Fruit fly (Drosophila melanogaster) whole organism, wandering third instar larva: ENCODE results near the gene foxo.

Experiments
- CG32264 ChIP-seq: fragments of 200-800 bp; sonication (Bioruptor generic); optimal IDR thresholded peaks from 2 replicates; lab custom pipeline; 2016; ENCODE audit warnings: missing biosample characterization, missing genetic modification characterization
- CG9705 ChIP-seq: fragments of 200-800 bp; sonication (Bioruptor generic); optimal IDR thresholded peaks from 2 replicates; lab custom pipeline; 2018; ENCODE audit warnings: missing biosample characterization, mild to moderate bottlenecking, missing genetic modification characterization
- CrebA ChIP-seq: fragments of 200-800 bp; sonication (Bioruptor generic); optimal IDR thresholded peaks from 2 replicates; lab custom pipeline; 2016; ENCODE audit warnings: missing biosample characterization, mild to moderate bottlenecking, missing genetic modification characterization, borderline replicate concordance
- Dfd ChIP-seq: fragments of >200 bp; optimal IDR thresholded peaks from 2 replicates; lab custom pipeline; 2017; ENCODE audit warnings: missing biosample characterization, missing genetic modification characterization
- Dif ChIP-seq: fragments of 200-275, 200-300 bp; sonication (Bioruptor generic); optimal IDR thresholded peaks from 2 replicates; lab custom pipeline; 2018; ENCODE audit warnings: missing biosample characterization, missing genetic modification characterization; ENCODE audit not compliant: partially characterized antibody
- HLH106 ChIP-seq: fragments of 200-800 bp; optimal IDR thresholded peaks from 3 replicates; lab custom pipeline; 2019; ENCODE audit warnings: missing biosample characterization, mild to moderate bottlenecking, missing genetic modification characterization, moderate library complexity
- Hnf4 ChIP-seq: fragments of 200-800 bp; sonication (Bioruptor generic); optimal IDR thresholded peaks from 2 replicates; lab custom pipeline; 2016; ENCODE audit warnings: missing biosample characterization, mild to moderate bottlenecking, missing genetic modification characterization
- Hr78 ChIP-seq: fragments of >200 bp; optimal IDR thresholded peaks from 2 replicates; lab custom pipeline; 2017; ENCODE audit warnings: missing biosample characterization, missing genetic modification characterization
- Hr83 ChIP-seq: fragments of 200-300 bp; sonication (Bioruptor generic); optimal IDR thresholded peaks from 2 replicates; lab custom pipeline; 2016; ENCODE audit warnings: missing biosample characterization, mild to moderate bottlenecking, missing genetic modification characterization, moderate library complexity; ENCODE audit not compliant: poor library complexity, severe bottlenecking
- Jra ChIP-seq: sonication (Bioruptor generic); optimal IDR thresholded peaks from 2 replicates; lab custom pipeline; 2016; ENCODE audit warnings: missing biosample characterization, missing genetic modification characterization
- N ChIP-seq: fragments of >200 bp; optimal IDR thresholded peaks from 2 replicates; lab custom pipeline; 2018; ENCODE audit warnings: missing biosample characterization, missing external identifiers, missing genetic modification characterization
- OdsH ChIP-seq: fragments of 200-800 bp; sonication (Bioruptor generic); optimal IDR thresholded peaks from 2 replicates; lab custom pipeline; 2016; ENCODE audit warnings: missing biosample characterization, mild to moderate bottlenecking, missing genetic modification characterization
- Rel ChIP-seq, 2 experiments: fragments of 200-800 bp; sonication (Bioruptor generic) in 1 of 2; optimal IDR thresholded peaks; 2 replicates in 1 of 2; 3 replicates in 1 of 2; lab custom pipeline; 2016 to 2019; ENCODE audit warnings: mild to moderate bottlenecking in 2 of 2, missing biosample characterization in 2 of 2, missing genetic modification characterization in 2 of 2, moderate library complexity in 1 of 2
- Sp1 ChIP-seq: fragments of 200-800 bp; sonication (Bioruptor generic); optimal IDR thresholded peaks from 3 replicates; lab custom pipeline; 2019; ENCODE audit warnings: missing biosample characterization, mild to moderate bottlenecking, missing genetic modification characterization, moderate library complexity
- Vsx2 ChIP-seq: fragments of 200-300, 225-300 bp; sonication (Bioruptor generic); optimal IDR thresholded peaks from 2 replicates; lab custom pipeline; 2018; ENCODE audit warnings: missing biosample characterization, missing genetic modification characterization; ENCODE audit not compliant: partially characterized antibody
- br ChIP-seq: fragments of 200-800 bp; sonication (Bioruptor generic); optimal IDR thresholded peaks from 2 replicates; lab custom pipeline; 2016; ENCODE audit warnings: missing biosample characterization, missing genetic modification characterization
- dl ChIP-seq, 2 experiments: fragments of 175-275, 200-275 bp in 1 of 2; fragments of 200-275 bp in 1 of 2; sonication (Bioruptor generic); optimal IDR thresholded peaks; lab custom pipeline; 2018; ENCODE audit warnings: mild to moderate bottlenecking in 2 of 2, missing biosample characterization in 2 of 2, missing genetic modification characterization in 2 of 2, moderate library complexity in 2 of 2; ENCODE audit not compliant: partially characterized antibody in 2 of 2, insufficient read depth in 1 of 2
- dmrt93B ChIP-seq: fragments of 200-800 bp; sonication (Bioruptor generic); optimal IDR thresholded peaks from 2 replicates; lab custom pipeline; 2018; ENCODE audit warnings: missing biosample characterization, mild to moderate bottlenecking, missing genetic modification characterization
- dsf ChIP-seq: sonication (Bioruptor generic); optimal IDR thresholded peaks from 2 replicates; lab custom pipeline; 2016; ENCODE audit warnings: missing biosample characterization, missing genetic modification characterization, borderline replicate concordance
- ey ChIP-seq: fragments of 200-800 bp; sonication (Bioruptor generic); optimal IDR thresholded peaks from 2 replicates; lab custom pipeline; 2016; ENCODE audit warnings: missing biosample characterization, missing genetic modification characterization
- foxo ChIP-seq, 2 experiments: fragments of 200-800 bp; sonication (Bioruptor generic); optimal IDR thresholded peaks; 2 replicates in 1 of 2; 3 replicates in 1 of 2; lab custom pipeline; 2016 to 2017; ENCODE audit warnings: missing biosample characterization in 2 of 2, missing genetic modification characterization in 2 of 2
- h ChIP-seq: fragments of 200-800 bp; sonication (Bioruptor generic); optimal IDR thresholded peaks from 3 replicates; lab custom pipeline; 2016; ENCODE audit warnings: missing biosample characterization, mild to moderate bottlenecking, missing genetic modification characterization
- jim ChIP-seq: fragments of 175-275, 200-325 bp; sonication (Bioruptor generic); optimal IDR thresholded peaks from 2 replicates; lab custom pipeline; 2016; ENCODE audit warnings: missing biosample characterization, mild to moderate bottlenecking, missing genetic modification characterization
- rgr ChIP-seq: fragments of 200-800 bp; sonication (Bioruptor generic); optimal IDR thresholded peaks from 3 replicates; lab custom pipeline; 2016; ENCODE audit warnings: missing biosample characterization, mild to moderate bottlenecking, missing genetic modification characterization
- sage ChIP-seq: fragments of 200-800 bp; sonication (Bioruptor generic); optimal IDR thresholded peaks from 2 replicates; lab custom pipeline; 2016; ENCODE audit warnings: missing biosample characterization, mild to moderate bottlenecking, missing genetic modification characterization
- sv ChIP-seq: fragments of 200-800 bp; sonication (Bioruptor generic); optimal IDR thresholded peaks from 3 replicates; lab custom pipeline; 2016; ENCODE audit warnings: missing biosample characterization, missing genetic modification characterization
- usp ChIP-seq: fragments of >200 bp; optimal IDR thresholded peaks from 2 replicates; lab custom pipeline; 2017; ENCODE audit warnings: missing biosample characterization, missing genetic modification characterization
- woc ChIP-seq: sonication (Bioruptor generic); optimal IDR thresholded peaks from 2 replicates; lab custom pipeline; 2016; ENCODE audit warnings: missing biosample characterization, mild to moderate bottlenecking, missing genetic modification characterization

foxo gene

dm6 chr3R:14062869-14063543 lies 6.3 kb downstream of the foxo start:
- TF ChIP-seq CG9705 (GFP tag; lab: Kevin White, UChicago) (no peak), usp (no peak), br (no peak), Hr83 (GFP tag; lab: Kevin White, UChicago) (no peak), jim (GFP tag; lab: Kevin White, UChicago) (no peak), ey (no peak), CG32264 (GFP tag; lab: Kevin White, UChicago) (no peak), dl (GFP tag; optimal IDR thresholded peaks at IDR 0.05; lab: Kevin White, UChicago; ENCODE audit: insufficient read depth in 1 of 2, partially characterized antibody in 2 of 2) (no peak), rgr (GFP tag; lab: Kevin White, UChicago) (no peak), Dif (GFP tag; lab: Kevin White, UChicago) (no peak), HLH106 (tag; lab: Kevin White, UChicago) (no peak), woc (no peak), foxo (GFP tag; optimal IDR thresholded peaks at IDR 0.05; lab: Kevin White, UChicago) (no peak)
- TF ChIP-seq, all 38 proteins: peak for 0

dm6 chr3R:14064158-14064969 lies 7.6 kb downstream of the foxo start:
- TF ChIP-seq CG32264 (GFP tag; lab: Kevin White, UChicago) (no peak), Hnf4 (no peak), sage (GFP tag; lab: Kevin White, UChicago) (no peak), Vsx2 (GFP tag; lab: Kevin White, UChicago) (no peak), N (GFP tag; lab: Kevin White, UChicago) (no peak)

- no peak for TF ChIP-seq Jra
- no peak for TF ChIP-seq CG9705 (GFP tag; lab: Kevin White, UChicago)
- TF ChIP-seq Hr78 (GFP tag; lab: Kevin White, UChicago): no peak
- TF ChIP-seq rgr (GFP tag; lab: Kevin White, UChicago): no peak
- TF ChIP-seq, all 38 proteins: peak for 0
These were observed 8.5 kb downstream of the foxo start for dm6 chr3R:14065241-14065640.

dm6 chr3R:14067904-14068636 lies 11.3 kb downstream of the foxo start:
- TF ChIP-seq Rel (GFP tag; optimal IDR thresholded peaks at IDR 0.05; lab: Kevin White, UChicago): no peak
- peak; percentile 91 for TF ChIP-seq Rel (tag; optimal IDR thresholded peaks at IDR 0.05; lab: Kevin White, UChicago)
- peak; percentile 17 for TF ChIP-seq h (GFP tag; lab: Kevin White, UChicago)
- TF ChIP-seq woc: no peak
- TF ChIP-seq br: peak; percentile 4
- TF ChIP-seq, all 38 proteins: peak for 3

- no peak for TF ChIP-seq CrebA (GFP tag; lab: Kevin White, UChicago)
- TF ChIP-seq h (GFP tag; lab: Kevin White, UChicago): no peak
- no peak for TF ChIP-seq woc
- no peak for TF ChIP-seq Dfd
- TF ChIP-seq Dif (GFP tag; lab: Kevin White, UChicago): no peak
- TF ChIP-seq ey: no peak
- TF ChIP-seq foxo (GFP tag; optimal IDR thresholded peaks at IDR 0.05; lab: Kevin White, UChicago): no peak
- no peak for TF ChIP-seq rgr (GFP tag; lab: Kevin White, UChicago)
- no peak for TF ChIP-seq OdsH (GFP tag; lab: Kevin White, UChicago)
- no peak for TF ChIP-seq dsf (GFP tag; lab: Kevin White, UChicago)
- TF ChIP-seq jim (GFP tag; lab: Kevin White, UChicago): no peak
- no peak for TF ChIP-seq Sp1 (GFP tag; lab: Kevin White, UChicago)
- no peak for TF ChIP-seq sv (GFP tag; lab: Kevin White, UChicago)
- no peak for TF ChIP-seq dl (GFP tag; optimal IDR thresholded peaks at IDR 0.05; lab: Kevin White, UChicago; ENCODE audit: insufficient read depth in 1 of 2, partially characterized antibody in 2 of 2)
- TF ChIP-seq dmrt93B (GFP tag; lab: Kevin White, UChicago): no peak
- no peak for TF ChIP-seq N (GFP tag; lab: Kevin White, UChicago)
- no peak for TF ChIP-seq Hr83 (GFP tag; lab: Kevin White, UChicago)
- no peak for TF ChIP-seq sage (GFP tag; lab: Kevin White, UChicago)
- no peak for TF ChIP-seq HLH106 (tag; lab: Kevin White, UChicago)
- TF ChIP-seq, all 38 proteins: peak for 0
These were observed 13.4 kb downstream of the foxo start for dm6 chr3R:14070096-14070495.
